Worm (Caenorhabditis elegans) whole organism, L1 larva: ENCODE results near the gene F55B11.4.

ENCODE experiments used
- C04F5.9 ChIP-seq: sonication (generic microtip); optimal IDR thresholded peaks from 2 replicates; lab custom pipeline; 2016; ENCODE audit warnings: missing genetic modification characterization, missing compliant biosample characterization
- C34B4.2 ChIP-seq: sonication (generic microtip); optimal IDR thresholded peaks from 2 replicates; lab custom pipeline; 2017; ENCODE audit warnings: mild to moderate bottlenecking, missing genetic modification characterization, missing compliant biosample characterization
- F16B12.6 ChIP-seq: fragments of 150-350 bp; optimal IDR thresholded peaks from 2 replicates; lab custom pipeline; 2014; ENCODE audit warnings: missing biosample characterization, missing genetic modification characterization
- Y116A8C.19 ChIP-seq: sonication (generic microtip); optimal IDR thresholded peaks from 2 replicates; lab custom pipeline; 2016; ENCODE audit warnings: missing compliant biosample characterization, missing genetic modification characterization, borderline replicate concordance
- alr-1 ChIP-seq: fragments of 200-800 bp; sonication (Bioruptor generic); optimal IDR thresholded peaks from 2 replicates; lab custom pipeline; 2018; ENCODE audit warnings: borderline replicate concordance, mild to moderate bottlenecking, missing genetic modification characterization, missing compliant biosample characterization
- ceh-63 ChIP-seq: fragments of 200-800 bp; sonication (Bioruptor generic); optimal IDR thresholded peaks from 2 replicates; lab custom pipeline; 2018; ENCODE audit warnings: mild to moderate bottlenecking, missing genetic modification characterization, missing compliant biosample characterization
- ceh-8 ChIP-seq: fragments of 200-800 bp; sonication (Bioruptor generic); optimal IDR thresholded peaks from 2 replicates; lab custom pipeline; 2018; ENCODE audit warnings: mild to moderate bottlenecking, missing genetic modification characterization, moderate library complexity, missing compliant biosample characterization
- ceh-82 ChIP-seq, 3 experiments: fragments of 150-350 bp in 1 of 3; sonication (generic microtip) in 2 of 3; optimal IDR thresholded peaks; 2 replicates each; lab custom pipeline; 2014 to 2017; ENCODE audit warnings: missing biosample characterization in 3 of 3, missing genetic modification characterization in 3 of 3
- dpl-1 ChIP-seq, 3 experiments: fragments of 150-350 bp in 2 of 3; sonication (generic microtip) in 1 of 3; optimal IDR thresholded peaks; 2 replicates each; lab custom pipeline; 2014 to 2017; ENCODE audit warnings: missing biosample characterization in 3 of 3, missing genetic modification characterization in 3 of 3, missing genetic modification reagents in 3 of 3
- dsc-1 ChIP-seq: sonication (generic microtip); optimal IDR thresholded peaks from 2 replicates; lab custom pipeline; 2016; ENCODE audit warnings: mild to moderate bottlenecking, missing genetic modification characterization, missing compliant biosample characterization
- efl-1 ChIP-seq, 4 experiments: fragments of 150-350 bp; optimal IDR thresholded peaks in 3 of 4; peaks in 1 of 4; 1 replicate in 1 of 4; 2 replicates in 3 of 4; lab custom pipeline; 2014; ENCODE audit warnings: missing biosample characterization in 2 of 4, missing genetic modification characterization in 2 of 4, missing genetic modification reagents in 2 of 4
- efl-3 ChIP-seq: fragments of 200-800 bp; sonication (Bioruptor generic); optimal IDR thresholded peaks from 2 replicates; lab custom pipeline; 2018; ENCODE audit warnings: mild to moderate bottlenecking, missing genetic modification characterization, missing compliant biosample characterization
- egl-27 ChIP-seq, 2 experiments: fragments of 150-350 bp in 1 of 2; sonication (generic microtip); optimal IDR thresholded peaks; 3 replicates each; lab custom pipeline; 2017 to 2018; ENCODE audit warnings: missing biosample characterization in 2 of 2, missing genetic modification characterization in 2 of 2, missing genetic modification reagents in 2 of 2
- elt-2 ChIP-seq: sonication (generic microtip); optimal IDR thresholded peaks from 2 replicates; lab custom pipeline; 2016; ENCODE audit warnings: missing genetic modification characterization, mild to moderate bottlenecking, inconsistent platforms, missing compliant biosample characterization, missing genetic modification reagents
- elt-3 ChIP-seq, 6 experiments: fragments of 150-350 bp in 1 of 6; sonication (generic microtip); optimal IDR thresholded peaks; 2 replicates each; lab custom pipeline; 2017 to 2018; ENCODE audit warnings: missing biosample characterization in 6 of 6, missing genetic modification characterization in 6 of 6, inconsistent platforms in 1 of 6
- fkh-4 ChIP-seq: sonication (generic microtip); optimal IDR thresholded peaks from 2 replicates; lab custom pipeline; 2016; ENCODE audit warnings: missing compliant biosample characterization, missing genetic modification characterization, borderline replicate concordance
- fkh-8 ChIP-seq: sonication (generic microtip); optimal IDR thresholded peaks from 2 replicates; lab custom pipeline; 2016; ENCODE audit warnings: mild to moderate bottlenecking, missing genetic modification characterization, missing compliant biosample characterization
- fos-1 ChIP-seq: fragments of 150-350 bp; optimal IDR thresholded peaks from 2 replicates; lab custom pipeline; 2014; ENCODE audit warnings: missing biosample characterization, missing genetic modification characterization
- grh-1 ChIP-seq: fragments of 200-800 bp; sonication (Bioruptor generic); IDR thresholded peaks from 2 replicates; pipeline ENCODE4 v1.3.6; 2022; ENCODE audit warnings: missing genetic modification reagents, missing genetic modification characterization, missing compliant biosample characterization
- hlh-17 ChIP-seq: fragments of 200-800 bp; sonication (Bioruptor generic); optimal IDR thresholded peaks from 2 replicates; lab custom pipeline; 2018; ENCODE audit warnings: missing genetic modification characterization, mild to moderate bottlenecking, missing compliant biosample characterization, moderate library complexity, borderline replicate concordance
- hlh-4 ChIP-seq: sonication (generic microtip); optimal IDR thresholded peaks from 2 replicates; lab custom pipeline; 2016; ENCODE audit warnings: mild to moderate bottlenecking, missing genetic modification characterization, missing compliant biosample characterization
- hpl-2 ChIP-seq: fragments of 150-350 bp; optimal IDR thresholded peaks from 2 replicates; lab custom pipeline; 2014; ENCODE audit warnings: missing biosample characterization, missing genetic modification reagents, missing genetic modification characterization
- irx-1 ChIP-seq: sonication (generic microtip); optimal IDR thresholded peaks from 2 replicates; lab custom pipeline; 2016; ENCODE audit warnings: missing genetic modification characterization, missing compliant biosample characterization
- lin-13 ChIP-seq: fragments of 150-350 bp; optimal IDR thresholded peaks from 2 replicates; lab custom pipeline; 2014; ENCODE audit warnings: missing biosample characterization, missing genetic modification reagents, missing genetic modification characterization
- lin-35 ChIP-seq, 2 experiments: fragments of 150-350 bp; optimal IDR thresholded peaks; 2 replicates each; lab custom pipeline; 2014; ENCODE audit warnings: missing biosample characterization in 2 of 2, missing genetic modification characterization in 2 of 2, missing genetic modification reagents in 2 of 2
- lsy-2 ChIP-seq, 2 experiments: fragments of 150-350 bp; optimal IDR thresholded peaks; 2 replicates each; lab custom pipeline; 2014; ENCODE audit warnings: missing biosample characterization in 2 of 2, missing genetic modification characterization in 2 of 2
- mab-9 ChIP-seq: fragments of 200-800 bp; sonication (Bioruptor generic); IDR thresholded peaks from 2 replicates; pipeline ENCODE4 v1.3.6; 2022; ENCODE audit warnings: missing genetic modification reagents, missing genetic modification characterization, missing compliant biosample characterization
- mdl-1 ChIP-seq, 2 experiments: fragments of 150-350 bp; optimal IDR thresholded peaks; 2 replicates each; lab custom pipeline; 2014 to 2017; ENCODE audit warnings: missing biosample characterization in 2 of 2, missing genetic modification characterization in 2 of 2, inconsistent platforms in 1 of 2
- nhr-19 ChIP-seq: fragments of 200-800 bp; sonication (Bioruptor generic); conservative IDR thresholded peaks from 2 replicates; pipeline ENCODE4 v1.3.6; 2022; ENCODE audit warnings: missing genetic modification characterization, missing compliant biosample characterization
- nhr-28 ChIP-seq: fragments of 150-350 bp; optimal IDR thresholded peaks from 2 replicates; lab custom pipeline; 2014; ENCODE audit warnings: missing biosample characterization, missing genetic modification characterization
- nhr-71 ChIP-seq: sonication (generic microtip); optimal IDR thresholded peaks from 2 replicates; lab custom pipeline; 2016; ENCODE audit warnings: mild to moderate bottlenecking, missing genetic modification characterization, moderate library complexity, missing compliant biosample characterization
- nhr-76 ChIP-seq: sonication (generic microtip); optimal IDR thresholded peaks from 2 replicates; lab custom pipeline; 2017; ENCODE audit warnings: missing biosample characterization, missing genetic modification characterization
- nhr-90 ChIP-seq: sonication (generic microtip); optimal IDR thresholded peaks from 2 replicates; lab custom pipeline; 2016; ENCODE audit warnings: mild to moderate bottlenecking, missing genetic modification characterization, missing compliant biosample characterization; ENCODE audit not compliant: poor library complexity
- pax-3 ChIP-seq: fragments of 200-800 bp; sonication (Bioruptor generic); optimal IDR thresholded peaks from 2 replicates; lab custom pipeline; 2018; ENCODE audit warnings: mild to moderate bottlenecking, missing genetic modification characterization, moderate library complexity, missing compliant biosample characterization
- snpc-4 ChIP-seq: fragments of 150-350 bp; optimal IDR thresholded peaks from 2 replicates; lab custom pipeline; 2014; ENCODE audit warnings: missing biosample characterization, missing genetic modification characterization
- snu-23 ChIP-seq: sonication (generic microtip); optimal IDR thresholded peaks from 2 replicates; lab custom pipeline; 2016; ENCODE audit warnings: missing genetic modification characterization, missing compliant biosample characterization
- sox-4 ChIP-seq: sonication (generic microtip); optimal IDR thresholded peaks from 2 replicates; lab custom pipeline; 2016; ENCODE audit warnings: missing genetic modification characterization, missing compliant biosample characterization
- sup-37 ChIP-seq: fragments of 200-800 bp; sonication (Bioruptor generic); optimal IDR thresholded peaks from 2 replicates; lab custom pipeline; 2018; ENCODE audit warnings: mild to moderate bottlenecking, missing genetic modification characterization, missing compliant biosample characterization
- unc-30 ChIP-seq: sonication (generic microtip); optimal IDR thresholded peaks from 2 replicates; lab custom pipeline; 2017; ENCODE audit warnings: missing biosample characterization, missing genetic modification characterization
- unc-62 ChIP-seq: fragments of 150-350 bp; optimal IDR thresholded peaks from 2 replicates; lab custom pipeline; 2014; ENCODE audit warnings: missing biosample characterization, missing genetic modification reagents, missing genetic modification characterization
- unc-86 ChIP-seq: sonication (generic microtip); optimal IDR thresholded peaks from 2 replicates; lab custom pipeline; 2016; ENCODE audit warnings: missing genetic modification characterization, missing compliant biosample characterization
- xbp-1 ChIP-seq: sonication (generic microtip); optimal IDR thresholded peaks from 2 replicates; lab custom pipeline; 2016; ENCODE audit warnings: missing genetic modification characterization, missing compliant biosample characterization
- zag-1 ChIP-seq: fragments of 150-350 bp; optimal IDR thresholded peaks from 2 replicates; lab custom pipeline; 2014; ENCODE audit warnings: missing biosample characterization, missing genetic modification characterization
- ztf-11 ChIP-seq, 2 experiments: sonication (generic microtip); optimal IDR thresholded peaks; 2 replicates each; lab custom pipeline; 2016 to 2017; ENCODE audit warnings: missing genetic modification characterization in 2 of 2, missing biosample characterization in 1 of 2, missing compliant biosample characterization in 1 of 2
- ztf-4 ChIP-seq: fragments of 150-350 bp; optimal IDR thresholded peaks from 2 replicates; lab custom pipeline; 2014; ENCODE audit warnings: missing biosample characterization, missing genetic modification characterization

The F55B11.4 gene

DNA sequence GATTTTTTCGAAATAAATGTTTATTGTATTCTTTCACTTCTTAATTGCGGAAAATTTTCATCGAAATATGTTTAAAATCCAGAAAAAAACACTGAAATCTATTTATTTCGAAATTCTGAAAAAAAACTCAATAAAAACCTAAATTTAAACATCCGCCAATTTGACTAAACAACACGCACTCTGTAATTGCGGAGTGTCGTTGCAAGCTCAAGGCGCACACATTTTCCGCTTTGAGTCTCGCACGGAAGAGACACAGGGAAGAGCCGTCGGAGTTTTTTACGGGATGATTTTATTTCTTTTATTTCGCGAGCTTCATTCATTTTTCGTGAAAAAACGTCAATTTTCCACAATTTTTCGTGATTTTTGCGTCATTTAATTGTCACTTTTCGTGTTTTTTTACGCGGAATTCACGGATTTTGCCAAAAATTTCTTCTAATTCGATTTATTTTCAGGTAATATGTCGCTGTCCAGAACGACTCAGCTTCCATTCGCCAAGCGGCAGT is 33.4 kb upstream of the F55B11.4 start, which contains the start of gene dld-1 (continued):
- TF ChIP-seq hpl-2 (GFP tag; lab: Kevin White, UChicago), result peak; percentile 90
- no peak for TF ChIP-seq unc-62
- peak; percentile 97 to 99 (median 98) for TF ChIP-seq ceh-82 (tag; optimal IDR thresholded peaks at IDR 0.05; lab: Kevin White, UChicago)
- TF ChIP-seq lsy-2 (tag; optimal IDR thresholded peaks at IDR 0.05; lab: Kevin White, UChicago), result peak; percentile 98
- peak in 1 of 2 experiments; percentile 94 for TF ChIP-seq mdl-1 (tag; optimal IDR thresholded peaks at IDR 0.05; lab: Kevin White, UChicago)
- TF ChIP-seq fkh-4 (tag; lab: Kevin White, UChicago), result peak; percentile 83
- peak; percentile 97 for TF ChIP-seq dsc-1
- TF ChIP-seq hlh-17, result no peak
- TF ChIP-seq ceh-8 (GFP tag; lab: Kevin White, UChicago), result peak; percentile 97
- no peak for TF ChIP-seq alr-1 (tag; lab: Kevin White, UChicago)
- peak; percentile 58 for TF ChIP-seq C34B4.2
- TF ChIP-seq efl-1 (optimal IDR thresholded peaks at IDR 0.05; lab: Kevin White, UChicago), result peak; percentile 100
- TF ChIP-seq efl-1 (GFP tag; optimal IDR thresholded peaks at IDR 0.05 in 1 of 2; lab: Kevin White, UChicago), result peak; percentile 100
- TF ChIP-seq sup-37 (GFP tag; lab: Kevin White, UChicago), result peak; percentile 64
- TF ChIP-seq unc-30 (tag; lab: Kevin White, UChicago), result peak; percentile 86
- peak; percentile 45 for TF ChIP-seq nhr-28 (tag; lab: Kevin White, UChicago)
- TF ChIP-seq Y116A8C.19 (tag; lab: Kevin White, UChicago), result no peak
- TF ChIP-seq egl-27 (tag; optimal IDR thresholded peaks at IDR 0.05; lab: Kevin White, UChicago), result peak; percentile 67 to 87
- TF ChIP-seq C04F5.9, result peak; percentile 87
- TF ChIP-seq dpl-1 (GFP tag; optimal IDR thresholded peaks at IDR 0.05; lab: Kevin White, UChicago), result peak; percentile 100
- TF ChIP-seq ztf-4 (tag; lab: Kevin White, UChicago), result peak; percentile 90
- TF ChIP-seq nhr-71, result peak; percentile 99
- no peak; the same call in none of the 2 replicates for TF ChIP-seq mab-9 (GFP tag; lab: Robert Waterston, UW)
- TF ChIP-seq elt-2, result peak; percentile 75
- TF ChIP-seq ceh-63 (GFP tag; lab: Kevin White, UChicago), result no peak
- peak; percentile 91 for TF ChIP-seq snpc-4 (tag; lab: Kevin White, UChicago)
- peak; percentile 90 for TF ChIP-seq grh-1
- TF ChIP-seq pax-3 (tag; lab: Kevin White, UChicago), result peak; percentile 89
- TF ChIP-seq efl-3, result no peak
- peak in 4 of 6 experiments; percentile 47 to 99 (median 92) for TF ChIP-seq elt-3 (tag; optimal IDR thresholded peaks at IDR 0.05; lab: Kevin White, UChicago)
- peak; percentile 98 for TF ChIP-seq unc-86 (tag; lab: Kevin White, UChicago)
- TF ChIP-seq sox-4 (tag; lab: Kevin White, UChicago), result peak; percentile 84
- peak; percentile 93 for TF ChIP-seq irx-1
- peak; percentile 99 for TF ChIP-seq snu-23 (GFP tag; lab: Kevin White, UChicago)
- TF ChIP-seq lin-35 (GFP tag; optimal IDR thresholded peaks at IDR 0.05; lab: Kevin White, UChicago), result peak; percentile 100
- peak; percentile 96 for TF ChIP-seq fos-1 (tag; lab: Kevin White, UChicago)
- TF ChIP-seq ztf-11 (tag; optimal IDR thresholded peaks at IDR 0.05; lab: Kevin White, UChicago), result peak in 1 of 2 experiments; percentile 72

DNA sequence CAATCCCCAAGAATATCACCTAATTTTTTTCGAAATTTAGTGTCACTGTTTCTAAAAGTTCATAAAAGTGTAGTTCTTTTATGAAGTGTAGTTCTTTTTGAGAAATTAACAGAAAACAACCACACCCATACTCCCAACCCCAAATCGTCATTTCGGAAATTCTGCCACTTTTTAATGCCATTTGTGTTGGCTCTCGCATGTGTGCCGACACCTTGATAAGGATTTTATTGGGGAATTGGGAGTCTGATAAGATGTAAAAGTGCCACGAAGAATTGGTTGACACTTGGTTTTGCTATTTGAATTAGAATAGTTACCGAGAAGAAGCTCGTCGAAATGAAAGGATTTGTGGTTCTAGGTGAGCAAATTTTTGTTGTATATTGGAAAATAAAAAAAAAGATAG is 25.9 kb upstream of the F55B11.4 start, which contains the start of gene nspg-9:
Gene nspg-9, plus strand, starts transcription at position 234 of the 400 bp plus-strand sequence.
- TF ChIP-seq unc-62 (no peak), lin-13 (GFP tag; lab: Kevin White, UChicago) (no peak), alr-1 (tag; lab: Kevin White, UChicago) (no peak), nhr-19 (no peak), hlh-17 (no peak), nhr-76 (tag; lab: Kevin White, UChicago) (no peak), nhr-90 (peak; percentile 4), ztf-11 (tag; optimal IDR thresholded peaks at IDR 0.05; lab: Kevin White, UChicago) (no peak), efl-1 (optimal IDR thresholded peaks at IDR 0.05; lab: Kevin White, UChicago) (no peak), efl-1 (GFP tag; optimal IDR thresholded peaks at IDR 0.05 in 1 of 2; lab: Kevin White, UChicago) (no peak), xbp-1 (no peak), lin-35 (GFP tag; optimal IDR thresholded peaks at IDR 0.05; lab: Kevin White, UChicago) (peak in 1 of 2 experiments; percentile 34), C34B4.2 (no peak), zag-1 (tag; lab: Kevin White, UChicago) (no peak), nhr-71 (no peak), Y116A8C.19 (tag; lab: Kevin White, UChicago) (no peak), fkh-8 (tag; lab: Kevin White, UChicago) (no peak), F16B12.6 (tag; lab: Kevin White, UChicago) (no peak), elt-2 (peak; percentile 67), hlh-4 (tag; lab: Kevin White, UChicago) (no peak), efl-3 (no peak), dpl-1 (GFP tag; optimal IDR thresholded peaks at IDR 0.05; lab: Kevin White, UChicago) (no peak), snpc-4 (tag; lab: Kevin White, UChicago) (no peak), C04F5.9 (no peak), snu-23 (GFP tag; lab: Kevin White, UChicago) (no peak), hpl-2 (GFP tag; lab: Kevin White, UChicago) (no peak)
